Worm (Caenorhabditis elegans) whole organism, mixed stage, embryonic: ENCODE measurements around the gene elpc-3.

Experiments used
- elt-1 ChIP-seq: sonication (generic microtip); optimal IDR thresholded peaks from 2 replicates; lab custom pipeline; 2017; ENCODE audit warnings: missing genetic modification characterization, mild to moderate bottlenecking, missing compliant biosample characterization, antibody characterized with exemption, moderate library complexity, borderline replicate concordance; ENCODE audit not compliant: insufficient read depth
- elt-3 ChIP-seq: fragments of 150-350 bp; optimal IDR thresholded peaks from 2 replicates; lab custom pipeline; 2014; ENCODE audit warnings: missing biosample characterization, missing genetic modification characterization
- lsy-2 ChIP-seq: fragments of 150-350 bp; optimal IDR thresholded peaks from 2 replicates; lab custom pipeline; 2014; ENCODE audit warnings: missing biosample characterization, missing genetic modification characterization
- mep-1 ChIP-seq: fragments of 150-350 bp; optimal IDR thresholded peaks from 2 replicates; lab custom pipeline; 2017; ENCODE audit warnings: missing biosample characterization, missing genetic modification reagents, missing genetic modification characterization, inconsistent platforms
- nhr-12 ChIP-seq: fragments of 150-350 bp; optimal IDR thresholded peaks from 2 replicates; lab custom pipeline; 2014; ENCODE audit warnings: missing biosample characterization, missing genetic modification characterization
- nhr-2 ChIP-seq: fragments of 150-350 bp; optimal IDR thresholded peaks from 2 replicates; lab custom pipeline; 2014; ENCODE audit warnings: missing biosample characterization, missing genetic modification characterization
- nhr-237 ChIP-seq: fragments of 150-350 bp; optimal IDR thresholded peaks from 2 replicates; lab custom pipeline; 2014; ENCODE audit warnings: missing biosample characterization, missing genetic modification characterization
- nhr-28 ChIP-seq: fragments of 150-350 bp; optimal IDR thresholded peaks from 2 replicates; lab custom pipeline; 2014; ENCODE audit warnings: missing biosample characterization, missing genetic modification characterization
- pha-4 ChIP-seq: fragments of 150-350 bp; optimal IDR thresholded peaks from 2 replicates; lab custom pipeline; 2018; ENCODE audit warnings: missing biosample characterization, missing genetic modification reagents, missing genetic modification characterization
- unc-120 ChIP-seq: sonication (generic microtip); optimal IDR thresholded peaks from 2 replicates; lab custom pipeline; 2017; ENCODE audit warnings: missing genetic modification characterization, missing compliant biosample characterization; ENCODE audit not compliant: poor library complexity, severe bottlenecking
- unc-39 ChIP-seq: fragments of 150-350 bp; optimal IDR thresholded peaks from 2 replicates; lab custom pipeline; 2014; ENCODE audit warnings: missing biosample characterization, missing genetic modification characterization
- unc-62 ChIP-seq: fragments of 150-350 bp; optimal IDR thresholded peaks from 2 replicates; lab custom pipeline; 2014; ENCODE audit warnings: missing biosample characterization, missing genetic modification reagents, missing genetic modification characterization

DNA sequence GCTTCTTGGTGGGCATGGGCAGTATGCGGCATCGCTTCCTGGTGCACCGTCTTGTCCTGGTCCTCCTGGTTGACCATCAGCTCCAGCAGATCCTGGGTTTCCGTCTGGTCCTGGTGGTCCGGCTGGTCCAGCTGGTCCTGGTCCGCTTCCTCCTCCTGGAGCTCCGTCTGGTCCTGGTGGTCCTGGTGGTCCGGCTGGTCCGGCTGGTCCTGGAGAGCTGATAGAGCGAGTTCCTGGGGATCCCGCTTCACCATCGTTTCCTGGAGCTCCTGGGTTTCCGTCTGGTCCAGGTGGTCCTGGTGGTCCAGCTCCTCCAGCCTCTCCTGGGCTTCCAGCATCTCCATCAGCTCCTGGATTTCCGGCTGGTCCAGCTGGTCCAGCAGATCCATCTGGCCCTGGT, 14.2 kb downstream of the elpc-3 start:
- TF ChIP-seq nhr-28 (tag; lab: Kevin White, UChicago) = no peak
- no peak for TF ChIP-seq unc-62
- TF ChIP-seq nhr-12 = no peak
- TF ChIP-seq mep-1 = no peak
- no peak for TF ChIP-seq lsy-2 (tag; lab: Kevin White, UChicago)
- TF ChIP-seq elt-1 (tag; lab: Kevin White, UChicago) = no peak
- no peak for TF ChIP-seq pha-4
- no peak for TF ChIP-seq unc-120 (tag; lab: Kevin White, UChicago)
- no peak for TF ChIP-seq elt-3 (tag; lab: Kevin White, UChicago)
- TF ChIP-seq nhr-237 (tag; lab: Kevin White, UChicago) = no peak
- TF ChIP-seq unc-39 (tag; lab: Kevin White, UChicago) = no peak
- TF ChIP-seq nhr-2 (tag; lab: Kevin White, UChicago) = no peak
